Fruit fly (Drosophila melanogaster) whole organism, pupa: ENCODE data around the gene Sgs8.

Source experiments
- CG15710 ChIP-seq: fragments of 200-800 bp; sonication (Bioruptor generic); optimal IDR thresholded peaks from 2 replicates; lab custom pipeline; 2018; ENCODE audit warnings: missing biosample characterization, mild to moderate bottlenecking, missing genetic modification characterization, moderate library complexity
- CG32121 ChIP-seq: fragments of 200-800 bp; sonication (Bioruptor generic); IDR thresholded peaks from 2 replicates; pipeline ENCODE4 v1.3.6; 2022; ENCODE audit warnings: missing biosample characterization, missing genetic modification characterization
- CG34367 ChIP-seq: fragments of 200-800 bp; sonication (Bioruptor generic); optimal IDR thresholded peaks from 2 replicates; lab custom pipeline; 2018; ENCODE audit warnings: missing biosample characterization, mild to moderate bottlenecking, missing genetic modification characterization
- CG4496 ChIP-seq: fragments of 200-800 bp; sonication (Bioruptor generic); IDR thresholded peaks from 3 replicates; pipeline ENCODE4 v1.3.6; 2022; ENCODE audit warnings: missing biosample characterization, missing genetic modification characterization
- CG8159 ChIP-seq: fragments of 200-800 bp; sonication (Bioruptor generic); optimal IDR thresholded peaks from 3 replicates; lab custom pipeline; 2018; ENCODE audit warnings: missing biosample characterization, mild to moderate bottlenecking, missing genetic modification characterization, moderate library complexity
- CG8301 ChIP-seq: fragments of 200-800 bp; sonication (Bioruptor generic); optimal IDR thresholded peaks from 2 replicates; lab custom pipeline; 2018; ENCODE audit warnings: missing biosample characterization, mild to moderate bottlenecking, missing genetic modification characterization
- EcR ChIP-seq: fragments of 200-800 bp; sonication (Bioruptor generic); optimal IDR thresholded peaks from 3 replicates; lab custom pipeline; 2019; ENCODE audit warnings: missing biosample characterization, missing genetic modification characterization, mild to moderate bottlenecking, moderate library complexity, missing genetic modification reagents
- Pif1A ChIP-seq: fragments of 200-800 bp; sonication (Bioruptor generic); optimal IDR thresholded peaks from 3 replicates; lab custom pipeline; 2016; ENCODE audit warnings: missing biosample characterization, missing genetic modification characterization
- Snoo ChIP-seq: fragments of 200-800 bp; sonication (Bioruptor generic); optimal IDR thresholded peaks from 3 replicates; lab custom pipeline; 2017; ENCODE audit warnings: missing biosample characterization, mild to moderate bottlenecking, missing genetic modification characterization, inconsistent platforms
- fd96Ca ChIP-seq: fragments of 200-800 bp; sonication (Bioruptor generic); IDR thresholded peaks from 3 replicates; pipeline ENCODE4 v1.3.6; 2022; ENCODE audit warnings: missing biosample characterization, missing genetic modification characterization
- rn ChIP-seq: fragments of 200-800 bp; sonication (Bioruptor generic); IDR thresholded peaks from 2 replicates; pipeline ENCODE4 v1.3.6; 2022; ENCODE audit warnings: missing biosample characterization, missing genetic modification characterization

dm6 chr3L:11534391-11535246, 25.4 kb upstream of the Sgs8 start:
- TF ChIP-seq CG8159 (tag; lab: Kevin White, UChicago) (no peak), CG34367 (tag; lab: Kevin White, UChicago) (no peak), CG4496 (GFP tag; lab: Robert Waterston, UW) (peak; percentile 65), rn (GFP tag; lab: Robert Waterston, UW) (no peak), Pif1A (GFP tag; lab: Kevin White, UChicago) (no peak), EcR (GFP tag; lab: Kevin White, UChicago) (no peak), CG15710 (tag; lab: Kevin White, UChicago) (no peak), Snoo (tag; lab: Kevin White, UChicago) (peak; percentile 8), CG8301 (no peak), fd96Ca (peak; percentile 56; the same call in 2 of the 3 replicates), CG32121 (GFP tag; lab: Robert Waterston, UW) (peak; percentile 39)
